Worm (Caenorhabditis elegans) whole organism, L4/young adult: ENCODE results near the gene K09E9.1.

ENCODE experiments used
- W03F9.2 ChIP-seq: fragments of 150-350 bp; optimal IDR thresholded peaks from 2 replicates; lab custom pipeline; 2014; ENCODE audit warnings: missing biosample characterization, missing genetic modification characterization
- dao-5 ChIP-seq: sonication (generic microtip); optimal IDR thresholded peaks from 2 replicates; lab custom pipeline; 2016; ENCODE audit warnings: missing genotype, missing genetic modification characterization, moderate library complexity, missing compliant biosample characterization
- him-1 ChIP-seq: sonication (generic microtip); optimal IDR thresholded peaks from 2 replicates; lab custom pipeline; 2016; ENCODE audit warnings: missing genotype, missing genetic modification reagents, missing genetic modification characterization, missing compliant biosample characterization

DNA sequence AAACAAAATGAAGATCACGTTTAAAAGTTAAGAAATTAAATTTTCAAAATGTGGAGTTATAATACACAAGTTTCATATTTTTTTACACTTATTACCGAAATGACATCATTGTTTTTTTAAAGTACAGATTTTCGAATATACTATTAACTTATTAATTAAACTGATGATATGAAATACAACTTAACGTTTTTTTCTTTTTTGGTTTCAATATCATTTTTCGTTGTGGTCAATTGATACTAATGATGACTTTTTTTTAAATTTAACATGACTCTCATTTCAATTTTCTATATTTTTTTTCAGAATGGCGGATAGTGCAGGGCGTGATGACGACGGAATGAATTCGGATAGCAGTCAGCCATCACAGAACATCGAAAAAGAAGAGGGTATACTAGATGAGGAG is 29.2 kb upstream of the K09E9.1 start, which contains the start of gene usp-33:
- TF ChIP-seq him-1 (tag; lab: Kevin White, UChicago) (no peak), W03F9.2 (tag; lab: Kevin White, UChicago) (no peak), dao-5 (tag; lab: Kevin White, UChicago) (no peak)
